Fruit fly (Drosophila melanogaster): Measurements from ENCODE around the gene CG5421.

DNA sequence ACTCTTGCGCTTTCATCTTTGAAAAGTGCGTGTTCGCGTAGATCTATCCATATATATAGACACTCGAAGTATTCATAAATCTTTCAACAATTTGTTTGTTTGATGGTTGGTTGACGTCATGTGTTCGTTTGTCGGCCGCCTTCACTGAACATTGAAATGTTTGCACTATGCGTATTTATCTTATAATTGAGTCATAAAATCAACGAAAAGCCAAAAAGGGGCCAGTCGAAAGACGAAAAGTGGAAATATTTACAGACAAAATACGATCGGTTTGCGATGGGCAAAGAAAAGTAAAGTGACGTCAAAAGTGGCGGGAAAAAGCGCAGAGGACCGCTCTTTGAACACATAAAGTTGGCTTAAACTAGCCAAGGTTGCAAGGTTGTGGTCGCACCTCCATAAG lies 39.4 kb upstream of the CG5421 start:
- TF ChIP-seq Hmr (GFP tag; optimal IDR thresholded peaks at IDR 0.05) (no peak), dpn (GFP tag; optimal IDR thresholded peaks at IDR 0.05) (peak in 1 of 2 experiments; percentile 4), CG34422 (GFP tag; IDR thresholded peaks at IDR 0.05) (no peak), ttk (GFP tag; IDR thresholded peaks at IDR 0.05) (no peak)

Measured in whole organism, embryonic.